Worm (Caenorhabditis elegans) whole organism, L3 larva: ENCODE results near the gene ugt-14.

Experiments used
- ceh-82 ChIP-seq: fragments of 150-350 bp; optimal IDR thresholded peaks from 2 replicates; lab custom pipeline; 2014; ENCODE audit warnings: missing biosample characterization, missing genetic modification characterization
- daf-12 ChIP-seq: fragments of 150-350 bp; optimal IDR thresholded peaks from 2 replicates; lab custom pipeline; 2014; ENCODE audit warnings: missing biosample characterization, missing genetic modification reagents, missing genetic modification characterization
- lin-39 ChIP-seq: fragments of 150-350 bp; optimal IDR thresholded peaks from 2 replicates; lab custom pipeline; 2018; ENCODE audit warnings: missing biosample characterization, missing genetic modification reagents, missing genetic modification characterization
- lsy-12 ChIP-seq: sonication (generic microtip); optimal IDR thresholded peaks from 2 replicates; lab custom pipeline; 2016; ENCODE audit warnings: mild to moderate bottlenecking, missing genetic modification characterization, missing compliant biosample characterization
- nhr-237 ChIP-seq: fragments of 150-350 bp; optimal IDR thresholded peaks from 2 replicates; lab custom pipeline; 2014; ENCODE audit warnings: missing biosample characterization, missing genetic modification characterization
- sea-2 ChIP-seq: fragments of 150-350 bp; sonication (generic microtip); optimal IDR thresholded peaks from 4 replicates; lab custom pipeline; 2014; ENCODE audit warnings: missing biosample characterization, missing genetic modification reagents, missing genetic modification characterization

DNA sequence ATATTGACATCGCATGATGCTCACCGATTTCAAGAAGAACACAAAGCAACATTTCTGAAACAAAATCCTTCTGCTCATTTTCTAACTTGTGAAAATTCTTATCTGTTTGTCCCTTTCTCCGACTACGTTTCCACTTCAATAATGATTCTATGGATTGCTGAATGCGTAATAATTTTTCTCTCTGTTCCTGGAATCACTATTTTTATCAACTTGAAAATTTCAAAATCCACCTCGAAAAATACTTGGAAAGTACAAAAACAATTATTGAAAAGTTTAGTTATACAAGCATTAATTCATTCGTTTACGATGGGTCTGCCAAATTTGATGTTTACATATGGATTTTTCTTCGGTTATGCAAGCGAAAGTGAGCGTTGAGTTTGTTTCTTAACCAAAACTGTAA lies 16.0 kb downstream of the ugt-14 start, which contains the start of gene srh-22:
- TF ChIP-seq nhr-237 (tag; lab: Kevin White, UChicago) (no peak), lsy-12 (tag; lab: Kevin White, UChicago) (no peak), sea-2 (GFP tag; lab: Kevin White, UChicago) (no peak), ceh-82 (no peak), lin-39 (tag; lab: Kevin White, UChicago) (no peak), daf-12 (tag; lab: Kevin White, UChicago) (no peak)
